Fruit fly (Drosophila melanogaster): Measurements from ENCODE around the gene CG17734.

Gene CG17734

DNA sequence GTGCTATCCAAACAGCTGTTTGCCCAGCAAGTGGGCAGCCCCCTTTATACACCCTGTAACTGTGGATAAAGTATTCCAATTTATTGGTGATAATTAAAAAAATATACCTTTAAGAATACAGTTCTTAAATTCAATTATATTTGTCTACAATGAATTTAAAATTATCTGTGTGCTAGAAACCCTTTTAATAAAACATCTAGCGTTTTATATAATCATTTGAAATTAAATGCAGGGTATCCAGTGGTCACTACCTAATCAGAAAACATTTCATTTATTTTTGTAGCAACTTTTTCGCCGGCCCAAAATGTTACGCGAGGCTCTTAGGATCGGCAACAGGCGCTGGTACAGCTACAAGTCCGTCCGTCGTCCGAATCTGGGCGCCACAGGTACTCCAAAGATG is 17.3 kb downstream of the CG17734 start, which contains the start of gene CG17726 (continued):
- TF ChIP-seq ATbp (GFP tag; optimal IDR thresholded peaks at IDR 0.05) = peak; percentile 95
- peak; percentile 94 for TF ChIP-seq gt (GFP tag; IDR thresholded peaks at IDR 0.05)
- peak; percentile 97 for TF ChIP-seq CG14441 (GFP tag; IDR thresholded peaks at IDR 0.05)
- TF ChIP-seq crp (GFP tag; optimal IDR thresholded peaks at IDR 0.05) = peak; percentile 62 to 88
- TF ChIP-seq croc (GFP tag; conservative IDR thresholded peaks at IDR 0.05) = peak; percentile 96
- peak; percentile 92 for TF ChIP-seq CG7745 (tag; optimal IDR thresholded peaks at IDR 0.05)
- peak; percentile 92 for TF ChIP-seq Hand (GFP tag; optimal IDR thresholded peaks at IDR 0.05)
- peak; percentile 89 for TF ChIP-seq CG12104 (GFP tag; optimal IDR thresholded peaks at IDR 0.05)
- peak; percentile 86 for TF ChIP-seq CG9609 (GFP tag; optimal IDR thresholded peaks at IDR 0.05)
- TF ChIP-seq Oaz (GFP tag; IDR thresholded peaks at IDR 0.05) = peak; percentile 97
- TF ChIP-seq CG6272 (GFP tag; IDR thresholded peaks at IDR 0.05) = peak; percentile 93
- peak; percentile 90 for TF ChIP-seq CG16863 (GFP tag; optimal IDR thresholded peaks at IDR 0.05)
- TF ChIP-seq bbx (GFP tag; IDR thresholded peaks at IDR 0.05; ENCODE audit: partially characterized antibody) = no peak
- TF ChIP-seq cwo (GFP tag; optimal IDR thresholded peaks at IDR 0.05) = peak; percentile 89
- no peak for TF ChIP-seq usp (GFP tag; optimal IDR thresholded peaks at IDR 0.05)
- peak; percentile 99 for TF ChIP-seq HLH3B (GFP tag; IDR thresholded peaks at IDR 0.05)
- peak; percentile 98 for TF ChIP-seq Ada2b (GFP tag; IDR thresholded peaks at IDR 0.05)
- TF ChIP-seq pb (GFP tag; optimal IDR thresholded peaks at IDR 0.05) = peak; percentile 57
- no peak for TF ChIP-seq CG6791 (GFP tag; IDR thresholded peaks at IDR 0.05; ENCODE audit: partially characterized antibody)
- peak; percentile 91 for TF ChIP-seq Usf (GFP tag; optimal IDR thresholded peaks at IDR 0.05)
- TF ChIP-seq CG3407 (GFP tag; optimal IDR thresholded peaks at IDR 0.05) = peak; percentile 94
- peak; percentile 98 for TF ChIP-seq tap (tag; optimal IDR thresholded peaks at IDR 0.05)
- peak; percentile 95 for TF ChIP-seq CG10147 (GFP tag; optimal IDR thresholded peaks at IDR 0.05)
- TF ChIP-seq lmd (GFP tag; IDR thresholded peaks at IDR 0.05) = peak; percentile 98
- TF ChIP-seq Dp (GFP tag; optimal IDR thresholded peaks at IDR 0.05) = peak; percentile 19
- peak; percentile 91 for TF ChIP-seq Ets65A (GFP tag)
- TF ChIP-seq her (GFP tag; optimal IDR thresholded peaks at IDR 0.05) = peak; percentile 70
- TF ChIP-seq CG2875 (GFP tag; optimal IDR thresholded peaks at IDR 0.05) = peak; percentile 96
- TF ChIP-seq CG17829 (tag; optimal IDR thresholded peaks at IDR 0.05) = peak; percentile 98
- peak; percentile 98 for TF ChIP-seq zen (tag; optimal IDR thresholded peaks at IDR 0.05)
- peak; percentile 93 for TF ChIP-seq org-1 (GFP tag; optimal IDR thresholded peaks at IDR 0.05)
- peak; percentile 86 for TF ChIP-seq Side (GFP tag; optimal IDR thresholded peaks at IDR 0.05)
- TF ChIP-seq CkIIα-i1 (GFP tag; IDR thresholded peaks at IDR 0.05) = peak; percentile 68
- peak; percentile 62 for TF ChIP-seq CG1792 (GFP tag; optimal IDR thresholded peaks at IDR 0.05)
- TF ChIP-seq hb (GFP tag; IDR thresholded peaks at IDR 0.05; ENCODE audit: partially characterized antibody) = no peak
- TF ChIP-seq Taf1 (GFP tag; IDR thresholded peaks at IDR 0.05) = peak; percentile 94
- TF ChIP-seq BEAF-32 (GFP tag; optimal IDR thresholded peaks at IDR 0.05) = peak; percentile 16
- peak; percentile 99 for TF ChIP-seq Awh (GFP tag; IDR thresholded peaks at IDR 0.05)
- no peak for TF ChIP-seq yki (optimal IDR thresholded peaks at IDR 0.05)
- TF ChIP-seq toy (GFP tag; IDR thresholded peaks at IDR 0.05) = peak; percentile 91
- TF ChIP-seq dm (GFP tag; optimal IDR thresholded peaks at IDR 0.05) = peak; percentile 79
- peak; percentile 97 for TF ChIP-seq Ssrp (tag; optimal IDR thresholded peaks at IDR 0.05)
- peak; percentile 66 for TF ChIP-seq eyg (GFP tag; optimal IDR thresholded peaks at IDR 0.05)
- TF ChIP-seq PHDP (tag; optimal IDR thresholded peaks at IDR 0.05) = peak; percentile 99
- TF ChIP-seq CG8478 (optimal IDR thresholded peaks at IDR 0.05) = no peak
- no peak for TF ChIP-seq Kr (GFP tag; optimal IDR thresholded peaks at IDR 0.05)
- TF ChIP-seq Spps (tag; optimal IDR thresholded peaks at IDR 0.05) = peak; percentile 96
- peak; percentile 56 for TF ChIP-seq p53 (GFP tag; optimal IDR thresholded peaks at IDR 0.05)
- TF ChIP-seq CG4404 (GFP tag; IDR thresholded peaks at IDR 0.05) = peak; percentile 95
- TF ChIP-seq CG10366 (GFP tag; IDR thresholded peaks at IDR 0.05) = peak; percentile 98
- TF ChIP-seq jigr1 (GFP tag; IDR thresholded peaks at IDR 0.05) = peak; percentile 88
- TF ChIP-seq trh (GFP tag; optimal IDR thresholded peaks at IDR 0.05) = peak; percentile 91
